Fruit fly (Drosophila melanogaster): ENCODE measurements around the gene b.

DNA sequence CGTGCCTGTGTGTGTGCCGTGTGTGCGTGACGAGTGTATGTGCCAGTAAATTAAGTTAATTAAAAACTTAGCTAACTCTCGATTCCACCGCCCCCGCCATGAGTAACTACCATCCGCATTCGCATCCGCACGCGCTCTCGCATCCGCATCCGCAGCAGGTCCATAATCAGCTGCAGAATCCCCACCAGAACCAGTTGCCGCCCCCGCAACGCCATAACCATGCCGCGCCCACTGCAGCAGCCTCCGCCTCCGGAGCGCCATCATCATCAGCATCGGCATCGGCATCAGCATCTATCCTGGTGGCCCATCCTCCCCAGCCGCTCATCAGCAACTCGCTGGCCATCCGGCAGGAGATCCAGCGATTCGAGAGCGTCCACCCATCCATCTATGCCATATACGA is 14.9 kb downstream of the b start:
- TF ChIP-seq CG11902 (GFP tag; optimal IDR thresholded peaks at IDR 0.05) (no peak), CG3919 (GFP tag; optimal IDR thresholded peaks at IDR 0.05) (no peak), Sox14 (GFP tag; optimal IDR thresholded peaks at IDR 0.05) (no peak)
